4 fruit fly cellular contexts compared by ENCODE assay signal in the genomic region with DNA sequence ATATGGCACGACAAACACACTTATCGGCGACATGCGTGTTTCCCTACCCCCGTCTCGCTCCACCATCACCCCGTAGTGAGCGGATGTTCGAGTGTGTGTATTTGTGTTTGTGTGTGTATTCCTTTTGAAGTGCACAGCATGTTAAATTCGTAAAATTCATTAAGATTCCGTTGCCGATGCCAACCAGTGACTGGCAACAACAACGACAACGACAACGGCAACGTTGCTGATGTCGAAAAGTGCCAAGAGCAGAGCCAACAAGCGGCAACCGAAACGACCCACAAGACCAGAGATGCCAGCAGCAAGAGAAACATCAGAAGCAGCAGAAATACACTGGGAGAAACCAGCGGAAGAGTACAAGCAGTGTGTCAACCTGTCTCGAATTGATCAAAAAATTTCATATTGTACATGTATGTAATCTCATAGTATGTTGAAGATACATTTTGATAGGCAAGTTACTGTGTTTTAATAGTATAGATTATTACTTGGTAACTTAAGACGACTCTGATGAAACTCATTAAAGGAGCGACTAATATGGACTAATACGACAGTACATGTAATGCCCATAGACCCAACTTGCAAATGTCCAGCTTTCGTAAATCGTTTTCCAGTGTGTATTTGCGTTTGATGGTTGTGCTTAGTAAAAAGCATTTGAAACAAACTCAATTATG.
TF ChIP-seq lines count a peak whose summit lies in the region.

No protein-coding gene starts in this region.

- TF ChIP-seq CTCF in whole organism, embryonic (GFP tag; optimal IDR thresholded peaks at IDR 0.05; lab: Kevin White, UChicago): no peak

TF ChIP-seq in whole organism, embryonic, 481 proteins besides CTCF, POLR2A, EP300 and RAD21 (continues in another document):
- TF ChIP-seq ems (GFP tag; optimal IDR thresholded peaks at IDR 0.05; lab: Kevin White, UChicago): peak; percentile 34
- no peak for TF ChIP-seq CG11695 (GFP tag; IDR thresholded peaks at IDR 0.05; lab: Robert Waterston, UW)
- TF ChIP-seq CG9437 (GFP tag; optimal IDR thresholded peaks at IDR 0.05; lab: Kevin White, UChicago): no peak
- TF ChIP-seq CG12391 (tag; optimal IDR thresholded peaks at IDR 0.05; lab: Kevin White, UChicago): peak; percentile 52
- no peak for TF ChIP-seq BtbVII (GFP tag; optimal IDR thresholded peaks at IDR 0.05; lab: Kevin White, UChicago)
- no peak for TF ChIP-seq HLH4C (GFP tag; IDR thresholded peaks at IDR 0.05; lab: Robert Waterston, UW; ENCODE audit: partially characterized antibody)
- no peak; the same call in 1 of the 2 replicates for TF ChIP-seq CG6689 (GFP tag; IDR thresholded peaks at IDR 0.05; lab: Robert Waterston, UW)
- no peak for TF ChIP-seq CG11456 (GFP tag; IDR thresholded peaks at IDR 0.05; lab: Robert Waterston, UW)
- peak; percentile 45 for TF ChIP-seq cato (GFP tag; optimal IDR thresholded peaks at IDR 0.05; lab: Kevin White, UChicago; ENCODE audit: borderline replicate concordance)
- no peak for TF ChIP-seq CG17186 (GFP tag; optimal IDR thresholded peaks at IDR 0.05; lab: Kevin White, UChicago)
- TF ChIP-seq kah (GFP tag; optimal IDR thresholded peaks at IDR 0.05; lab: Kevin White, UChicago): no peak
- TF ChIP-seq TFAM (GFP tag; optimal IDR thresholded peaks at IDR 0.05; lab: Kevin White, UChicago): no peak
- no peak for TF ChIP-seq CG17612 (GFP tag; IDR thresholded peaks at IDR 0.05; lab: Robert Waterston, UW)
- TF ChIP-seq CG10959 (GFP tag; IDR thresholded peaks at IDR 0.05; lab: Robert Waterston, UW): no peak
- TF ChIP-seq CG12942 (GFP tag; optimal IDR thresholded peaks at IDR 0.05; lab: Kevin White, UChicago): no peak
- TF ChIP-seq Camta (GFP tag; optimal IDR thresholded peaks at IDR 0.05; lab: Kevin White, UChicago): no peak
- TF ChIP-seq Ravus (GFP tag; IDR thresholded peaks at IDR 0.05; lab: Robert Waterston, UW): no peak
- no peak for TF ChIP-seq CG9609 (GFP tag; optimal IDR thresholded peaks at IDR 0.05; lab: Kevin White, UChicago)
- TF ChIP-seq prd (optimal IDR thresholded peaks at IDR 0.05; lab: Kevin White, UChicago): no peak
- peak; percentile 42; the same call in 1 of the 3 replicates for TF ChIP-seq prd (GFP tag; IDR thresholded peaks at IDR 0.05; lab: Robert Waterston, UW)
- TF ChIP-seq esg (GFP tag; conservative IDR thresholded peaks at IDR 0.05; lab: Robert Waterston, UW): no peak

TF ChIP-seq in whole organism, prepupa, 60 proteins besides CTCF, POLR2A, EP300 and RAD21 (continues in another document):
- TF ChIP-seq CG32006 (GFP tag; optimal IDR thresholded peaks at IDR 0.05; lab: Kevin White, UChicago) (peak; percentile 92), CG10631 (GFP tag; optimal IDR thresholded peaks at IDR 0.05; lab: Kevin White, UChicago) (peak; percentile 84), Ets96B (tag; optimal IDR thresholded peaks at IDR 0.05; lab: Kevin White, UChicago) (peak; percentile 80), cyc (GFP tag; optimal IDR thresholded peaks at IDR 0.05; lab: Kevin White, UChicago) (peak; percentile 88), eg (GFP tag; IDR thresholded peaks at IDR 0.05; lab: Robert Waterston, UW) (peak; percentile 64; the same call in 2 of the 3 replicates), CG7368 (GFP tag; optimal IDR thresholded peaks at IDR 0.05; lab: Kevin White, UChicago) (peak; percentile 63), Sox102F (GFP tag; optimal IDR thresholded peaks at IDR 0.05; lab: Kevin White, UChicago) (peak; percentile 87), CG9139 (GFP tag; optimal IDR thresholded peaks at IDR 0.05; lab: Kevin White, UChicago) (no peak), CG11294 (GFP tag; IDR thresholded peaks at IDR 0.05; lab: Robert Waterston, UW) (peak; percentile 39; the same call in 1 of the 2 replicates), CG8319 (GFP tag; optimal IDR thresholded peaks at IDR 0.05; lab: Kevin White, UChicago) (peak; percentile 66), dsx (GFP tag; optimal IDR thresholded peaks at IDR 0.05; lab: Kevin White, UChicago; ENCODE audit: poor library complexity, severe bottlenecking) (peak; percentile 39), CG6163 (GFP tag; IDR thresholded peaks at IDR 0.05; lab: Robert Waterston, UW) (peak; percentile 75), CG3032 (tag; optimal IDR thresholded peaks at IDR 0.05; lab: Kevin White, UChicago) (peak; percentile 69), Eip93F (GFP tag; optimal IDR thresholded peaks at IDR 0.05; lab: Kevin White, UChicago) (peak; percentile 20), CG8632 (GFP tag; optimal IDR thresholded peaks at IDR 0.05; lab: Kevin White, UChicago) (peak; percentile 77), topi (GFP tag; optimal IDR thresholded peaks at IDR 0.05; lab: Kevin White, UChicago) (peak; percentile 91), CG6854 (GFP tag; optimal IDR thresholded peaks at IDR 0.05; lab: Kevin White, UChicago) (peak; percentile 33), CG6276 (GFP tag; optimal IDR thresholded peaks at IDR 0.05; lab: Kevin White, UChicago) (peak; percentile 78), Sox14 (GFP tag; optimal IDR thresholded peaks at IDR 0.05; lab: Kevin White, UChicago) (peak; percentile 85), CG1621 (tag; optimal IDR thresholded peaks at IDR 0.05; lab: Kevin White, UChicago) (peak; percentile 29)

TF ChIP-seq in whole organism, pupa, 21 proteins besides CTCF, POLR2A, EP300 and RAD21:
- TF ChIP-seq CG17806 (tag; optimal IDR thresholded peaks at IDR 0.05; lab: Kevin White, UChicago) (peak; percentile 73), Pif1B (GFP tag; optimal IDR thresholded peaks at IDR 0.05; lab: Kevin White, UChicago) (peak; percentile 68), D1 (tag; optimal IDR thresholded peaks at IDR 0.05; lab: Kevin White, UChicago) (peak; percentile 41), CG10348 (GFP tag; IDR thresholded peaks at IDR 0.05; lab: Robert Waterston, UW) (0 out of 2 replicates have a peak, but pooled peaks have one; percentile 38), gl (tag; optimal IDR thresholded peaks at IDR 0.05; lab: Kevin White, UChicago) (peak; percentile 53), rn (GFP tag; IDR thresholded peaks at IDR 0.05; lab: Robert Waterston, UW) (peak; percentile 54), Pif1A (GFP tag; optimal IDR thresholded peaks at IDR 0.05; lab: Kevin White, UChicago) (peak; percentile 80), CG13204 (GFP tag; optimal IDR thresholded peaks at IDR 0.05; lab: Kevin White, UChicago) (peak; percentile 45), CG14655 (GFP tag; optimal IDR thresholded peaks at IDR 0.05; lab: Kevin White, UChicago) (peak; percentile 87), CG4496 (GFP tag; IDR thresholded peaks at IDR 0.05; lab: Robert Waterston, UW) (peak; percentile 14; the same call in 2 of the 3 replicates), EcR (GFP tag; optimal IDR thresholded peaks at IDR 0.05; lab: Kevin White, UChicago) (peak; percentile 67), Ets98B (GFP tag; IDR thresholded peaks at IDR 0.05; lab: Robert Waterston, UW) (peak; percentile 34; the same call in 1 of the 2 replicates), Snoo (tag; optimal IDR thresholded peaks at IDR 0.05; lab: Kevin White, UChicago) (peak; percentile 72), CG32121 (GFP tag; IDR thresholded peaks at IDR 0.05; lab: Robert Waterston, UW) (peak; percentile 7; the same call in 1 of the 2 replicates), CG8159 (tag; optimal IDR thresholded peaks at IDR 0.05; lab: Kevin White, UChicago) (peak; percentile 85), CG8301 (tag; optimal IDR thresholded peaks at IDR 0.05; lab: Kevin White, UChicago) (peak; percentile 84), CG9948 (tag; optimal IDR thresholded peaks at IDR 0.05; lab: Kevin White, UChicago) (peak; percentile 74), CG34367 (tag; optimal IDR thresholded peaks at IDR 0.05; lab: Kevin White, UChicago) (peak; percentile 64), CG15710 (tag; optimal IDR thresholded peaks at IDR 0.05; lab: Kevin White, UChicago) (peak; percentile 76), CG12605 (GFP tag; IDR thresholded peaks at IDR 0.05; lab: Robert Waterston, UW) (0 out of 2 replicates have a peak, but pooled peaks have one; percentile 47), fd96Ca (GFP tag; IDR thresholded peaks at IDR 0.05; lab: Robert Waterston, UW) (peak; percentile 20; the same call in 2 of the 3 replicates)
TF ChIP-seq in whole organism, pupa: peak in this region for 21.

TF ChIP-seq in whole organism, wandering third instar larva, 38 proteins besides CTCF, POLR2A, EP300 and RAD21 (continues in another document):
- TF ChIP-seq Hr78 (GFP tag; optimal IDR thresholded peaks at IDR 0.05; lab: Kevin White, UChicago) (no peak), sv (GFP tag; optimal IDR thresholded peaks at IDR 0.05; lab: Kevin White, UChicago) (no peak), jim (GFP tag; optimal IDR thresholded peaks at IDR 0.05; lab: Kevin White, UChicago) (no peak), OdsH (GFP tag; optimal IDR thresholded peaks at IDR 0.05; lab: Kevin White, UChicago) (peak; percentile 80), psq (GFP tag; optimal IDR thresholded peaks at IDR 0.05; lab: Kevin White, UChicago) (peak; percentile 78), Jra (GFP tag; optimal IDR thresholded peaks at IDR 0.05; lab: Kevin White, UChicago) (no peak), Dif (GFP tag; optimal IDR thresholded peaks at IDR 0.05; lab: Kevin White, UChicago; ENCODE audit: partially characterized antibody) (no peak), Dfd (GFP tag; optimal IDR thresholded peaks at IDR 0.05; lab: Kevin White, UChicago) (no peak), Rel (GFP tag; optimal IDR thresholded peaks at IDR 0.05; lab: Kevin White, UChicago) (peak; percentile 12), Rel (tag; optimal IDR thresholded peaks at IDR 0.05; lab: Kevin White, UChicago) (no peak), GATAd (GFP tag; optimal IDR thresholded peaks at IDR 0.05; lab: Kevin White, UChicago) (no peak), N (GFP tag; optimal IDR thresholded peaks at IDR 0.05; lab: Kevin White, UChicago) (no peak), lola (GFP tag; optimal IDR thresholded peaks at IDR 0.05; lab: Kevin White, UChicago) (no peak), Sp1 (GFP tag; optimal IDR thresholded peaks at IDR 0.05; lab: Kevin White, UChicago) (peak; percentile 74), Myc (optimal IDR thresholded peaks at IDR 0.05; lab: Kevin White, UChicago) (no peak), dmrt93B (GFP tag; optimal IDR thresholded peaks at IDR 0.05; lab: Kevin White, UChicago) (peak; percentile 64), CG9705 (GFP tag; optimal IDR thresholded peaks at IDR 0.05; lab: Kevin White, UChicago) (no peak), rgr (GFP tag; optimal IDR thresholded peaks at IDR 0.05; lab: Kevin White, UChicago) (peak; percentile 81), foxo (GFP tag; optimal IDR thresholded peaks at IDR 0.05; lab: Kevin White, UChicago) (peak; percentile 23 to 81), fru (GFP tag; optimal IDR thresholded peaks at IDR 0.05; lab: Kevin White, UChicago) (peak; percentile 80), tai (GFP tag; optimal IDR thresholded peaks at IDR 0.05; lab: Kevin White, UChicago) (peak; percentile 73), brk (GFP tag; optimal IDR thresholded peaks at IDR 0.05; lab: Kevin White, UChicago) (no peak), Hnf4 (GFP tag; optimal IDR thresholded peaks at IDR 0.05; lab: Kevin White, UChicago) (peak; percentile 34), br (GFP tag; optimal IDR thresholded peaks at IDR 0.05; lab: Kevin White, UChicago) (peak; percentile 76), usp (GFP tag; optimal IDR thresholded peaks at IDR 0.05; lab: Kevin White, UChicago) (no peak), dl (GFP tag; optimal IDR thresholded peaks at IDR 0.05; lab: Kevin White, UChicago; ENCODE audit: insufficient read depth in 1 of 2, partially characterized antibody in 2 of 2) (no peak)

Comparison
In these comparisons a context has a peak if more than half of its experiments do, and no peak if none do; other contexts are left out.
1. Of the 7 proteins assayed by ChIP-seq in both whole organism, embryonic and whole organism, prepupa: peak only in whole organism, embryonic: Gug; only in whole organism, prepupa: CG16779, CG6854, Hr39 and Lpt; in both: Blimp-1 and Sox102F; in neither: 0.